ENCODE assay signal across 3 worm cellular contexts in the genomic region with DNA sequence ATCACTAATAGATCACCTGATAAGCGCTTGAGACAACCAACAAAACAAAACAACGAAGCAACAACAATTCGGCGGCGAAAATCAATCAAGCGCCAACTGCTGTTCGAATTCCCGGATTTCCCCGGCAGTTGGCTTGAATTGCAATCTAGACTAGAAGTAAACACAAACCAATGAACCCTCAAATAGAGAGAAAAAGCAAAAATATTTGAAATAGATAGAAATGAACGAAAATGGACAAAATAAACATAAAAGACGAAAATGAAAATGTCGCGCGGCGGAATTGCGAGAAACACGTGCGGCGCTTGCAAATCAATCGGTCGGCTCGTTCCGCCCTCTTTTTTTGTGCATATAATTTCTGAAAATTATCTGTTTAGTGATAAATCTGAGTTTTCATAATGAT.
TF ChIP-seq lines count a peak whose summit lies in the region.

A gene (plus strand): TSS at position 343 of the 400 bp plus-strand sequence.

TF ChIP-seq in whole organism, L1 larva, 84 proteins besides CTCF, POLR2A, EP300 and RAD21 (continued from another document and continues in another):
- TF ChIP-seq tlp-1 (tag; optimal IDR thresholded peaks at IDR 0.05; lab: Kevin White, UChicago) (no peak), irx-1 (tag; optimal IDR thresholded peaks at IDR 0.05; lab: Kevin White, UChicago) (peak; percentile 34), nhr-11 (tag; optimal IDR thresholded peaks at IDR 0.05; lab: Kevin White, UChicago) (peak; percentile 37), rnt-1 (tag; optimal IDR thresholded peaks at IDR 0.05; lab: Kevin White, UChicago) (peak; percentile 60), sptf-1 (tag; optimal IDR thresholded peaks at IDR 0.05; lab: Kevin White, UChicago) (no peak), aha-1 (tag; optimal IDR thresholded peaks at IDR 0.05; lab: Kevin White, UChicago) (no peak), mef-2 (tag; optimal IDR thresholded peaks at IDR 0.05; lab: Kevin White, UChicago) (no peak), lin-35 (GFP tag; optimal IDR thresholded peaks at IDR 0.05; lab: Kevin White, UChicago) (peak; percentile 19 to 63), fkh-4 (tag; optimal IDR thresholded peaks at IDR 0.05; lab: Kevin White, UChicago; ENCODE audit: borderline replicate concordance) (no peak), nhr-20 (tag; optimal IDR thresholded peaks at IDR 0.05; lab: Kevin White, UChicago) (peak; percentile 72), elt-2 (tag; optimal IDR thresholded peaks at IDR 0.05; lab: Kevin White, UChicago) (peak; percentile 67), nhr-19 (GFP tag; conservative IDR thresholded peaks at IDR 0.05; lab: Robert Waterston, UW) (peak; percentile 88), ceh-63 (GFP tag; optimal IDR thresholded peaks at IDR 0.05; lab: Kevin White, UChicago) (no peak), unc-30 (tag; optimal IDR thresholded peaks at IDR 0.05; lab: Kevin White, UChicago) (no peak), swsn-7 (tag; optimal IDR thresholded peaks at IDR 0.05; lab: Kevin White, UChicago) (peak; percentile 84), C34B4.2 (tag; optimal IDR thresholded peaks at IDR 0.05; lab: Kevin White, UChicago) (no peak), ceh-88 (GFP tag; IDR thresholded peaks at IDR 0.05; lab: Robert Waterston, UW) (peak; percentile 26; the same call in 1 of the 2 replicates), C16A3.4 (tag; optimal IDR thresholded peaks at IDR 0.05; lab: Kevin White, UChicago) (peak; percentile 64), pax-3 (tag; optimal IDR thresholded peaks at IDR 0.05; lab: Kevin White, UChicago) (peak; percentile 7), lin-14 (GFP tag; optimal IDR thresholded peaks at IDR 0.05; lab: Kevin White, UChicago) (peak; percentile 71), hpl-2 (GFP tag; optimal IDR thresholded peaks at IDR 0.05; lab: Kevin White, UChicago) (no peak), unc-98 (GFP tag; IDR thresholded peaks at IDR 0.05; lab: Robert Waterston, UW) (no peak), unc-86 (tag; optimal IDR thresholded peaks at IDR 0.05; lab: Kevin White, UChicago) (peak; percentile 64), tbx-2 (tag; optimal IDR thresholded peaks at IDR 0.05; lab: Kevin White, UChicago) (peak; percentile 52), nhr-76 (tag; optimal IDR thresholded peaks at IDR 0.05; lab: Kevin White, UChicago) (no peak), ama-1 (optimal IDR thresholded peaks at IDR 0.05; lab: Kevin White, UChicago) (no peak), efl-1 (optimal IDR thresholded peaks at IDR 0.05; lab: Kevin White, UChicago) (peak; percentile 48 to 65), efl-1 (GFP tag; optimal IDR thresholded peaks at IDR 0.05 in 1 of 2; lab: Kevin White, UChicago) (peak; percentile 38 to 96), alr-1 (tag; optimal IDR thresholded peaks at IDR 0.05; lab: Kevin White, UChicago; ENCODE audit: borderline replicate concordance) (no peak), blmp-1 (tag; optimal IDR thresholded peaks at IDR 0.05; lab: Kevin White, UChicago) (peak; percentile 33), zip-4 (GFP tag; optimal IDR thresholded peaks at IDR 0.05; lab: Kevin White, UChicago) (no peak), mep-1 (tag; optimal IDR thresholded peaks at IDR 0.05; lab: Kevin White, UChicago) (peak; percentile 59), fkh-8 (tag; optimal IDR thresholded peaks at IDR 0.05; lab: Kevin White, UChicago) (peak; percentile 37), nhr-84 (tag; optimal IDR thresholded peaks at IDR 0.05; lab: Kevin White, UChicago) (peak; percentile 26), fos-1 (tag; optimal IDR thresholded peaks at IDR 0.05; lab: Kevin White, UChicago) (no peak), ztf-11 (tag; optimal IDR thresholded peaks at IDR 0.05; lab: Kevin White, UChicago) (peak in 1 of 2 experiments; percentile 55), zag-1 (tag; optimal IDR thresholded peaks at IDR 0.05; lab: Kevin White, UChicago) (no peak), pqm-1 (tag; optimal IDR thresholded peaks at IDR 0.05; lab: Kevin White, UChicago) (no peak), lin-15B (tag; optimal IDR thresholded peaks at IDR 0.05; lab: Kevin White, UChicago) (peak; percentile 4), hlh-4 (tag; optimal IDR thresholded peaks at IDR 0.05; lab: Kevin White, UChicago) (no peak), dsc-1 (tag; optimal IDR thresholded peaks at IDR 0.05; lab: Kevin White, UChicago) (peak; percentile 79), mab-9 (GFP tag; IDR thresholded peaks at IDR 0.05; lab: Robert Waterston, UW) (no peak)

TF ChIP-seq in whole organism, L3 larva, 47 proteins besides CTCF, POLR2A, EP300 and RAD21 (continued from another document):
- TF ChIP-seq ZK546.5 (tag; optimal IDR thresholded peaks at IDR 0.05; lab: Kevin White, UChicago) (no peak), mml-1 (tag; optimal IDR thresholded peaks at IDR 0.05; lab: Kevin White, UChicago) (no peak), nhr-43 (tag; optimal IDR thresholded peaks at IDR 0.05; lab: Kevin White, UChicago; ENCODE audit: poor library complexity, severe bottlenecking) (peak; percentile 85), fos-1 (tag; optimal IDR thresholded peaks at IDR 0.05; lab: Kevin White, UChicago) (no peak), unc-62 (GFP tag; optimal IDR thresholded peaks at IDR 0.05; lab: Kevin White, UChicago) (no peak), lin-39 (tag; optimal IDR thresholded peaks at IDR 0.05; lab: Kevin White, UChicago) (no peak), nhr-25 (tag; optimal IDR thresholded peaks at IDR 0.05; lab: Kevin White, UChicago) (peak; percentile 29), skn-1 (tag; optimal IDR thresholded peaks at IDR 0.05; lab: Kevin White, UChicago) (peak; percentile 13), egl-5 (tag; optimal IDR thresholded peaks at IDR 0.05; lab: Kevin White, UChicago) (peak; percentile 27), lsy-12 (tag; optimal IDR thresholded peaks at IDR 0.05; lab: Kevin White, UChicago) (peak; percentile 82), nhr-237 (tag; optimal IDR thresholded peaks at IDR 0.05; lab: Kevin White, UChicago) (no peak), snpc-4 (tag; optimal IDR thresholded peaks at IDR 0.05; lab: Kevin White, UChicago) (peak; percentile 55), ztf-4 (tag; optimal IDR thresholded peaks at IDR 0.05; lab: Kevin White, UChicago) (no peak), egl-27 (tag; optimal IDR thresholded peaks at IDR 0.05; lab: Kevin White, UChicago) (no peak), pqm-1 (tag; optimal IDR thresholded peaks at IDR 0.05; lab: Kevin White, UChicago) (no peak), nhr-23 (tag; optimal IDR thresholded peaks at IDR 0.05; lab: Kevin White, UChicago) (peak; percentile 8), eor-1 (tag; optimal IDR thresholded peaks at IDR 0.05; lab: Kevin White, UChicago) (no peak), hmg-11 (tag; optimal IDR thresholded peaks at IDR 0.05; lab: Kevin White, UChicago) (peak; percentile 95), nhr-67 (tag; optimal IDR thresholded peaks at IDR 0.05; lab: Kevin White, UChicago) (peak; percentile 12), nhr-76 (tag; optimal IDR thresholded peaks at IDR 0.05; lab: Kevin White, UChicago) (peak; percentile 36)

TF ChIP-seq in whole organism, young adult, 124 proteins besides CTCF, POLR2A, EP300 and RAD21 (continued from another document):
- no peak for TF ChIP-seq atf-7 (tag; optimal IDR thresholded peaks at IDR 0.05; lab: Kevin White, UChicago)
- TF ChIP-seq B0035.1 (tag; optimal IDR thresholded peaks at IDR 0.05; lab: Kevin White, UChicago), result peak; percentile 5
- TF ChIP-seq snpc-3.4 (tag; optimal IDR thresholded peaks at IDR 0.05; lab: Kevin White, UChicago), result no peak
- no peak for TF ChIP-seq aptf-2 (GFP tag; conservative IDR thresholded peaks at IDR 0.05; lab: Robert Waterston, UW)
- no peak for TF ChIP-seq nhr-27 (tag; optimal IDR thresholded peaks at IDR 0.05; lab: Kevin White, UChicago)
- TF ChIP-seq madf-6 (GFP tag; IDR thresholded peaks at IDR 0.05; lab: Robert Waterston, UW), result peak; percentile 74
- TF ChIP-seq F33H1.4 (GFP tag; IDR thresholded peaks at IDR 0.05; lab: Robert Waterston, UW), result peak; percentile 59; the same call in 1 of the 2 replicates
- no peak for TF ChIP-seq akir-1 (GFP tag; optimal IDR thresholded peaks at IDR 0.05; lab: Kevin White, UChicago)
- no peak for TF ChIP-seq hlh-12 (tag; optimal IDR thresholded peaks at IDR 0.05; lab: Kevin White, UChicago)
- TF ChIP-seq ztf-18 (tag; optimal IDR thresholded peaks at IDR 0.05; lab: Kevin White, UChicago), result peak; percentile 51
- TF ChIP-seq ztf-6 (GFP tag; IDR thresholded peaks at IDR 0.05; lab: Robert Waterston, UW), result no peak
- no peak for TF ChIP-seq tlf-1 (GFP tag; optimal IDR thresholded peaks at IDR 0.05; lab: Kevin White, UChicago)
- TF ChIP-seq egl-44 (GFP tag; IDR thresholded peaks at IDR 0.05; lab: Robert Waterston, UW), result 0 out of 2 replicates have a peak, but pooled peaks have one; percentile 55
- TF ChIP-seq hmg-20 (GFP tag; IDR thresholded peaks at IDR 0.05; lab: Robert Waterston, UW), result 0 out of 2 replicates have a peak, but pooled peaks have one; percentile 64
- TF ChIP-seq ceh-91 (GFP tag; IDR thresholded peaks at IDR 0.05; lab: Robert Waterston, UW), result no peak
- TF ChIP-seq mes-4 (tag; optimal IDR thresholded peaks at IDR 0.05; lab: Kevin White, UChicago), result no peak
- TF ChIP-seq ceh-27 (GFP tag; optimal IDR thresholded peaks at IDR 0.05; lab: Kevin White, UChicago), result peak; percentile 34
- TF ChIP-seq ceh-100 (GFP tag; IDR thresholded peaks at IDR 0.05; lab: Robert Waterston, UW), result peak; percentile 46; the same call in 1 of the 2 replicates
- TF ChIP-seq attf-5 (GFP tag; optimal IDR thresholded peaks at IDR 0.05; lab: Kevin White, UChicago), result peak; percentile 78
- TF ChIP-seq Y56A3A.18 (GFP tag; IDR thresholded peaks at IDR 0.05; lab: Robert Waterston, UW), result no peak
- TF ChIP-seq hrde-1 (tag; optimal IDR thresholded peaks at IDR 0.05; lab: Kevin White, UChicago; ENCODE audit: borderline replicate concordance), result no peak
- TF ChIP-seq athp-1 (tag; optimal IDR thresholded peaks at IDR 0.05; lab: Kevin White, UChicago), result peak; percentile 30
- TF ChIP-seq snpc-1.3 (tag; optimal IDR thresholded peaks at IDR 0.05; lab: Kevin White, UChicago; ENCODE audit: insufficient read depth), result peak; percentile 50
- no peak for TF ChIP-seq ceh-79 (tag; optimal IDR thresholded peaks at IDR 0.05; lab: Kevin White, UChicago)
- no peak for TF ChIP-seq dpff-1 (tag; optimal IDR thresholded peaks at IDR 0.05; lab: Kevin White, UChicago)
- peak; percentile 7 for TF ChIP-seq zim-3 (tag; optimal IDR thresholded peaks at IDR 0.05; lab: Kevin White, UChicago)
- peak; percentile 63; the same call in 1 of the 2 replicates for TF ChIP-seq rcor-1 (GFP tag; IDR thresholded peaks at IDR 0.05; lab: Robert Waterston, UW)
- peak; percentile 0 for TF ChIP-seq xnd-1 (tag; optimal IDR thresholded peaks at IDR 0.05; lab: Kevin White, UChicago)
- TF ChIP-seq ama-1 (optimal IDR thresholded peaks at IDR 0.05; lab: Kevin White, UChicago), result no peak
- peak in 1 of 2 experiments; percentile 23 for TF ChIP-seq ama-1 (GFP tag; optimal IDR thresholded peaks at IDR 0.05; lab: Kevin White, UChicago)
- no peak for TF ChIP-seq T26A5.8 (tag; optimal IDR thresholded peaks at IDR 0.05; lab: Kevin White, UChicago)
- TF ChIP-seq K12H6.12 (tag; optimal IDR thresholded peaks at IDR 0.05; lab: Kevin White, UChicago), result peak; percentile 45
- TF ChIP-seq cebp-2 (GFP tag; IDR thresholded peaks at IDR 0.05; lab: Robert Waterston, UW), result no peak
- no peak for TF ChIP-seq egl-18 (GFP tag; IDR thresholded peaks at IDR 0.05; lab: Robert Waterston, UW)
- no peak for TF ChIP-seq bed-1 (GFP tag; IDR thresholded peaks at IDR 0.05; lab: Robert Waterston, UW)
- no peak for TF ChIP-seq F10E7.11 (tag; optimal IDR thresholded peaks at IDR 0.05; lab: Kevin White, UChicago)
- TF ChIP-seq somi-1 (GFP tag; optimal IDR thresholded peaks at IDR 0.05; lab: Kevin White, UChicago), result no peak
- TF ChIP-seq T07F8.4 (tag; optimal IDR thresholded peaks at IDR 0.05; lab: Kevin White, UChicago), result no peak
- TF ChIP-seq pha-4 (tag; optimal IDR thresholded peaks at IDR 0.05; lab: Kevin White, UChicago), result no peak
- TF ChIP-seq cebp-1 (GFP tag; IDR thresholded peaks at IDR 0.05; lab: Robert Waterston, UW), result no peak
- TF ChIP-seq cebp-1 (tag; optimal IDR thresholded peaks at IDR 0.05; lab: Kevin White, UChicago), result peak; percentile 71
- no peak for TF ChIP-seq Y95B8A.8 (GFP tag; IDR thresholded peaks at IDR 0.05; lab: Robert Waterston, UW)
- peak; percentile 21 for TF ChIP-seq die-1 (tag; optimal IDR thresholded peaks at IDR 0.05; lab: Kevin White, UChicago)
- TF ChIP-seq lsl-1 (GFP tag; optimal IDR thresholded peaks at IDR 0.05; lab: Kevin White, UChicago), result peak; percentile 42
- TF ChIP-seq madf-8 (GFP tag; conservative IDR thresholded peaks at IDR 0.05; lab: Robert Waterston, UW), result no peak
- TF ChIP-seq nhr-80 (tag; optimal IDR thresholded peaks at IDR 0.05; lab: Kevin White, UChicago), result peak; percentile 59
- TF ChIP-seq tbx-9 (tag; optimal IDR thresholded peaks at IDR 0.05; lab: Kevin White, UChicago; ENCODE audit: borderline replicate concordance), result no peak
- peak; percentile 7 for TF ChIP-seq efl-1 (GFP tag; optimal IDR thresholded peaks at IDR 0.05; lab: Kevin White, UChicago)
- 0 out of 2 replicates have a peak, but pooled peaks have one; percentile 26 for TF ChIP-seq ekl-4 (GFP tag; IDR thresholded peaks at IDR 0.05; lab: Robert Waterston, UW)
- TF ChIP-seq Y79H2A.3 (GFP tag; conservative IDR thresholded peaks at IDR 0.05; lab: Robert Waterston, UW), result no peak
- TF ChIP-seq pbrm-1 (GFP tag; IDR thresholded peaks at IDR 0.05; lab: Robert Waterston, UW), result peak; percentile 65
- peak; percentile 55 for TF ChIP-seq lin-54 (GFP tag; optimal IDR thresholded peaks at IDR 0.05; lab: Kevin White, UChicago)
- no peak for TF ChIP-seq B0019.2 (GFP tag; conservative IDR thresholded peaks at IDR 0.05; lab: Robert Waterston, UW)
- no peak for TF ChIP-seq mxl-1 (tag; optimal IDR thresholded peaks at IDR 0.05; lab: Kevin White, UChicago)
- TF ChIP-seq hmg-1.2 (GFP tag; IDR thresholded peaks at IDR 0.05; lab: Robert Waterston, UW), result peak; percentile 61
- TF ChIP-seq ztf-25 (GFP tag; IDR thresholded peaks at IDR 0.05; lab: Robert Waterston, UW), result no peak
